Fruit fly (Drosophila melanogaster): Measurements from ENCODE around the gene CG2150.

The CG2150 gene

dm6 chr3R:31723206-31723933 is 41.2 kb downstream of the CG2150 start (continued):
- TF ChIP-seq Abd-B (GFP tag; optimal IDR thresholded peaks at IDR 0.05) (no peak), gsb-n (tag; optimal IDR thresholded peaks at IDR 0.05) (peak; percentile 25), Jarid2 (GFP tag; optimal IDR thresholded peaks at IDR 0.05) (peak; percentile 6), Adf1 (GFP tag; IDR thresholded peaks at IDR 0.05) (peak; percentile 84), eve (GFP tag; optimal IDR thresholded peaks at IDR 0.05) (no peak), CG14710 (tag; optimal IDR thresholded peaks at IDR 0.05) (peak; percentile 31), nau (GFP tag; optimal IDR thresholded peaks at IDR 0.05) (peak; percentile 22), CG12744 (GFP tag; optimal IDR thresholded peaks at IDR 0.05) (no peak), Dek (tag; optimal IDR thresholded peaks at IDR 0.05) (peak; percentile 2), cwo (GFP tag; optimal IDR thresholded peaks at IDR 0.05) (peak; percentile 3), unpg (GFP tag; optimal IDR thresholded peaks at IDR 0.05) (peak; percentile 4), chinmo (GFP tag; IDR thresholded peaks at IDR 0.05; ENCODE audit: partially characterized antibody) (peak; percentile 63; the same call in 1 of the 4 replicates), bcd (GFP tag; optimal IDR thresholded peaks at IDR 0.05) (peak; percentile 15), Sox100B (GFP tag; optimal IDR thresholded peaks at IDR 0.05) (peak; percentile 6), CG6765 (GFP tag; optimal IDR thresholded peaks at IDR 0.05) (peak; percentile 27), Bgb (GFP tag; IDR thresholded peaks at IDR 0.05; ENCODE audit: partially characterized antibody) (0 out of 2 replicates have a peak, but pooled peaks have one; percentile 38), grau (tag; optimal IDR thresholded peaks at IDR 0.05) (peak; percentile 12), ase (GFP tag; IDR thresholded peaks at IDR 0.05) (no peak), lola (GFP tag; optimal IDR thresholded peaks at IDR 0.05) (peak in 1 of 3 experiments; percentile 5), CG18599 (GFP tag; optimal IDR thresholded peaks at IDR 0.05) (peak; percentile 27), CG12391 (tag; optimal IDR thresholded peaks at IDR 0.05) (peak; percentile 44), CG18262 (tag; optimal IDR thresholded peaks at IDR 0.05) (peak; percentile 52), Blimp-1 (GFP tag; optimal IDR thresholded peaks at IDR 0.05) (peak; percentile 34), CG7357 (GFP tag; IDR thresholded peaks at IDR 0.05) (no peak), CG10321 (GFP tag; IDR thresholded peaks at IDR 0.05) (no peak), dmrt99B (tag; optimal IDR thresholded peaks at IDR 0.05) (peak; percentile 21), jing (GFP tag; optimal IDR thresholded peaks at IDR 0.05) (peak; percentile 4), CG7839 (tag; optimal IDR thresholded peaks at IDR 0.05) (peak; percentile 34), Rfx (GFP tag; IDR thresholded peaks at IDR 0.05) (peak; percentile 29; the same call in 1 of the 2 replicates), Ptx1 (GFP tag; IDR thresholded peaks at IDR 0.05) (peak; percentile 35; the same call in 1 of the 2 replicates), CG1233 (GFP tag; optimal IDR thresholded peaks at IDR 0.05) (peak; percentile 25), chif (GFP tag; optimal IDR thresholded peaks at IDR 0.05) (peak in 1 of 2 experiments; percentile 13), sisA (GFP tag; IDR thresholded peaks at IDR 0.05) (0 out of 2 replicates have a peak, but pooled peaks have one; percentile 20), gem (tag; optimal IDR thresholded peaks at IDR 0.05) (peak; percentile 54), CG11695 (GFP tag; IDR thresholded peaks at IDR 0.05) (peak; percentile 42; the same call in 2 of the 3 replicates), CG4360 (GFP tag; IDR thresholded peaks at IDR 0.05) (peak; percentile 99)

DNA sequence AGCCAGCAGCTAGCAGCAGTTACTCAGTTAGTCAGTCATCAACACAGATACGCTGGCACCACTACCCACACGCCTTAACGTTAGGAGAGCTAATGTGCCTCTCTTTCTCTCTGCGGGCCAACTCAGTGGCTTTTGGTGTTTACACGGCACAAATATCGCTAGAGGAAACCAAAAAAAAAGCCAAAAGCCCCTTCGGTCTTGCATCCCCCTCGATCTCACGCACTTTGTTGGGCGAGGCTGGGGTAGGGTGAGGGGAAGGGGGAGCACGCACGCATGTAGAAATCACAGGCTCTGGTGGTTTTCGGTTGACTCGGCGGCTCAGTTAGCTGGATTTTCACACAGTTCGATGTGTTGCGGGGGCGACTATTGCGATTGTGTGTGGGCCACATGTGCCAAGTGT is 42.6 kb downstream of the CG2150 start:
- TF ChIP-seq nerfin-2 (GFP tag; IDR thresholded peaks at IDR 0.05; ENCODE audit: partially characterized antibody), result no peak
- TF ChIP-seq Rfx (GFP tag; IDR thresholded peaks at IDR 0.05), result peak; percentile 40
- no peak for TF ChIP-seq bbx (GFP tag; IDR thresholded peaks at IDR 0.05; ENCODE audit: partially characterized antibody)
- TF ChIP-seq Taf1 (GFP tag; IDR thresholded peaks at IDR 0.05), result no peak
- no peak for TF ChIP-seq Sry-δ (GFP tag; optimal IDR thresholded peaks at IDR 0.05)
- no peak for TF ChIP-seq gcm (GFP tag; optimal IDR thresholded peaks at IDR 0.05)
- no peak for TF ChIP-seq fd3F (GFP tag; optimal IDR thresholded peaks at IDR 0.05)
- TF ChIP-seq CG2875 (GFP tag; optimal IDR thresholded peaks at IDR 0.05), result no peak
- peak; percentile 8 for TF ChIP-seq CG12071 (GFP tag; optimal IDR thresholded peaks at IDR 0.05)
- TF ChIP-seq CG13894 (tag; optimal IDR thresholded peaks at IDR 0.05), result peak; percentile 72
- TF ChIP-seq CG2678 (tag; optimal IDR thresholded peaks at IDR 0.05), result peak; percentile 33
- no peak for TF ChIP-seq H2.0 (GFP tag; IDR thresholded peaks at IDR 0.05)
- peak; percentile 41 for TF ChIP-seq Hmr (GFP tag; optimal IDR thresholded peaks at IDR 0.05)
- no peak for TF ChIP-seq zen2 (GFP tag; IDR thresholded peaks at IDR 0.05; ENCODE audit: partially characterized antibody)

Measured in whole organism, embryonic.